Worm (Caenorhabditis elegans): ENCODE measurements around the gene ZK370.4.

The ZK370.4 gene

DNA sequence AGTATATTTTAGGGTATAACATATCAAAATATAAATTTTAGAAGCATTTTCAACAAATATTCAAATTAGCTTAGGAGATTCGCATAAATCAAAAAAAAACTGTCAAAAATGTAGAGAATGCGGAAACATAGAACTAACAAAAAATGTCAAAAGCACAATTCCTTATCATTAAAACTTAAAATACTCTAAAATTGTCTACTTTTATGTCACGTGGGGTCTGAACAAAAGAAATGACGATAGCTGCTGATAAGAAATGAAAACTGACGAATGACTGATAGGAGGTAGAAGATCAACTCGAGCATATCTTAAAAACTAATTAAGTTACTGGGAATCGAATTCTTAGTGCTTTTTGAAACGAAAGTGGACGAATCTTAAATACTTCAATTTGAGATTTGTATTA, 2.5 kb upstream of the ZK370.4 start:
- TF ChIP-seq egl-13 (tag; optimal IDR thresholded peaks at IDR 0.05) (peak; percentile 20), lin-14 (GFP tag; optimal IDR thresholded peaks at IDR 0.05) (no peak), mdl-1 (tag; optimal IDR thresholded peaks at IDR 0.05) (peak in 1 of 2 experiments; percentile 8), unc-130 (tag; optimal IDR thresholded peaks at IDR 0.05) (no peak), lin-35 (GFP tag; optimal IDR thresholded peaks at IDR 0.05) (peak in 1 of 2 experiments; percentile 12), elt-2 (tag; optimal IDR thresholded peaks at IDR 0.05) (peak; percentile 89), tlp-1 (tag; optimal IDR thresholded peaks at IDR 0.05) (peak; percentile 49)

DNA sequence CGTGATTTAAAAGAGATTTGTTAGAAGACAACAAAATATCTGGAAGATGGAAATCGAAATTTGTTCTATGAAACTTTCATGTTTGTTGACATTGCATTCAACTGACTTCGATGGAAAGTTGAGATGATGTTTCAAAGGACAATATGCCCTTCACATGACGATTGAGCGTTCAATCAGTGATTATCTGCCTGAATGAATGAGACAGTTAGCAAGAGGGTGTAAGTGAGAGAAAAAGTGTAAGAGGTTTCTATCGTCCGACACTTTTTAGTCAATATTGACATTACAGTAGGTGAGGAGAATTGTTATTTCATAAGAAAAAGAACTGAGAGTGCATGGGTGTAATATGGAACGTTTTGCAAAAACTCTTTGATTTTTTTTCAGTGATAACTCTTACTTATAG, 2.0 kb upstream of the ZK370.4 start:
- TF ChIP-seq sup-37 (GFP tag; optimal IDR thresholded peaks at IDR 0.05) (no peak), nhr-11 (tag; optimal IDR thresholded peaks at IDR 0.05) (no peak), unc-86 (tag; optimal IDR thresholded peaks at IDR 0.05) (no peak), nhr-19 (GFP tag; conservative IDR thresholded peaks at IDR 0.05) (peak; percentile 51), tbx-2 (tag; optimal IDR thresholded peaks at IDR 0.05) (no peak), unc-98 (GFP tag; IDR thresholded peaks at IDR 0.05) (no peak), nhr-12 (tag; optimal IDR thresholded peaks at IDR 0.05) (no peak), fkh-4 (tag; optimal IDR thresholded peaks at IDR 0.05; ENCODE audit: borderline replicate concordance) (no peak), lin-35 (GFP tag; optimal IDR thresholded peaks at IDR 0.05) (peak in 1 of 2 experiments; percentile 68), nhr-71 (tag; optimal IDR thresholded peaks at IDR 0.05) (peak; percentile 13), fos-1 (tag; optimal IDR thresholded peaks at IDR 0.05) (no peak), lin-15B (tag; optimal IDR thresholded peaks at IDR 0.05) (no peak), lir-3 (tag; optimal IDR thresholded peaks at IDR 0.05; ENCODE audit: poor library complexity) (no peak), hlh-17 (GFP tag; optimal IDR thresholded peaks at IDR 0.05; ENCODE audit: borderline replicate concordance) (no peak), ztf-4 (tag; optimal IDR thresholded peaks at IDR 0.05) (no peak), Y116A8C.19 (tag; optimal IDR thresholded peaks at IDR 0.05; ENCODE audit: borderline replicate concordance) (no peak), fkh-10 (GFP tag; optimal IDR thresholded peaks at IDR 0.05) (no peak), nhr-85 (tag) (peak; percentile 49), hpl-2 (GFP tag; optimal IDR thresholded peaks at IDR 0.05) (no peak), lin-13 (GFP tag; optimal IDR thresholded peaks at IDR 0.05) (no peak), snu-23 (GFP tag; optimal IDR thresholded peaks at IDR 0.05) (peak; percentile 42), nhr-20 (tag; optimal IDR thresholded peaks at IDR 0.05) (peak; percentile 30), isw-1 (GFP tag; IDR thresholded peaks at IDR 0.05) (no peak), mdl-1 (tag; optimal IDR thresholded peaks at IDR 0.05) (peak in 1 of 2 experiments; percentile 57), lin-14 (GFP tag; optimal IDR thresholded peaks at IDR 0.05) (peak; percentile 43), F16B12.6 (tag; optimal IDR thresholded peaks at IDR 0.05) (no peak), elt-2 (tag; optimal IDR thresholded peaks at IDR 0.05) (no peak), elt-3 (tag; optimal IDR thresholded peaks at IDR 0.05) (peak in 4 of 6 experiments; percentile 1 to 95 (median 32)), sox-4 (tag; optimal IDR thresholded peaks at IDR 0.05) (no peak), ama-1 (optimal IDR thresholded peaks at IDR 0.05) (no peak), snpc-4 (tag; optimal IDR thresholded peaks at IDR 0.05) (no peak), ces-1 (GFP tag; optimal IDR thresholded peaks at IDR 0.05) (no peak), aha-1 (tag; optimal IDR thresholded peaks at IDR 0.05) (no peak), C34B4.2 (tag; optimal IDR thresholded peaks at IDR 0.05) (no peak), ets-5 (GFP tag; IDR thresholded peaks at IDR 0.05) (no peak), aly-2 (tag; optimal IDR thresholded peaks at IDR 0.05) (no peak), mab-9 (GFP tag; IDR thresholded peaks at IDR 0.05) (no peak), unc-62 (GFP tag; optimal IDR thresholded peaks at IDR 0.05) (no peak), C16A3.4 (tag; optimal IDR thresholded peaks at IDR 0.05) (peak; percentile 31), nhr-47 (tag; optimal IDR thresholded peaks at IDR 0.05) (no peak), sptf-1 (tag; optimal IDR thresholded peaks at IDR 0.05) (no peak), blmp-1 (tag; optimal IDR thresholded peaks at IDR 0.05) (peak; percentile 75), xbp-1 (tag; optimal IDR thresholded peaks at IDR 0.05) (no peak), egl-13 (tag; optimal IDR thresholded peaks at IDR 0.05) (no peak), ceh-63 (GFP tag; optimal IDR thresholded peaks at IDR 0.05) (no peak), nhr-237 (tag; optimal IDR thresholded peaks at IDR 0.05) (no peak)

Measured in whole organism, L1 larva.